Fruit fly (Drosophila melanogaster): ENCODE results near the gene ohgt.

Gene ohgt

dm6 chr3R:10086683-10087082, 37.7 kb downstream of the ohgt start:
- TF ChIP-seq tai (GFP tag; optimal IDR thresholded peaks at IDR 0.05) (peak; percentile 18), CrebA (GFP tag; optimal IDR thresholded peaks at IDR 0.05; ENCODE audit: borderline replicate concordance) (no peak)

dm6 chr3R:10087206-10087927, 38.4 kb downstream of the ohgt start:
- TF ChIP-seq dsf (GFP tag; optimal IDR thresholded peaks at IDR 0.05; ENCODE audit: borderline replicate concordance) (peak; percentile 39), tai (GFP tag; optimal IDR thresholded peaks at IDR 0.05) (peak; percentile 92), psq (GFP tag; optimal IDR thresholded peaks at IDR 0.05) (peak; percentile 99), Hnf4 (GFP tag; optimal IDR thresholded peaks at IDR 0.05) (peak; percentile 92), dmrt93B (GFP tag; optimal IDR thresholded peaks at IDR 0.05) (peak; percentile 69), Mio (GFP tag; optimal IDR thresholded peaks at IDR 0.05) (peak; percentile 69), CG32264 (GFP tag; optimal IDR thresholded peaks at IDR 0.05) (peak; percentile 54), br (GFP tag; optimal IDR thresholded peaks at IDR 0.05) (peak; percentile 94), sv (GFP tag; optimal IDR thresholded peaks at IDR 0.05) (peak; percentile 62), Myc (optimal IDR thresholded peaks at IDR 0.05) (no peak), brk (GFP tag; optimal IDR thresholded peaks at IDR 0.05) (peak; percentile 44), fru (GFP tag; optimal IDR thresholded peaks at IDR 0.05) (peak; percentile 93), Jra (GFP tag; optimal IDR thresholded peaks at IDR 0.05) (peak; percentile 81), Hr78 (GFP tag; optimal IDR thresholded peaks at IDR 0.05) (no peak), Hr83 (GFP tag; optimal IDR thresholded peaks at IDR 0.05; ENCODE audit: poor library complexity, severe bottlenecking) (peak; percentile 77), usp (GFP tag; optimal IDR thresholded peaks at IDR 0.05) (no peak), h (GFP tag; optimal IDR thresholded peaks at IDR 0.05) (peak; percentile 95), jim (GFP tag; optimal IDR thresholded peaks at IDR 0.05) (peak; percentile 17), sage (GFP tag; optimal IDR thresholded peaks at IDR 0.05) (peak; percentile 53), woc (GFP tag; optimal IDR thresholded peaks at IDR 0.05) (peak; percentile 92), Dfd (GFP tag; optimal IDR thresholded peaks at IDR 0.05) (no peak), Abd-B (GFP tag; optimal IDR thresholded peaks at IDR 0.05) (peak; percentile 8), dl (GFP tag; optimal IDR thresholded peaks at IDR 0.05; ENCODE audit: insufficient read depth in 1 of 2, partially characterized antibody in 2 of 2) (peak; percentile 81 to 84), Vsx2 (GFP tag; optimal IDR thresholded peaks at IDR 0.05; ENCODE audit: partially characterized antibody) (peak; percentile 79), Rel (GFP tag; optimal IDR thresholded peaks at IDR 0.05) (peak; percentile 24), Rel (tag; optimal IDR thresholded peaks at IDR 0.05) (peak; percentile 51), OdsH (GFP tag; optimal IDR thresholded peaks at IDR 0.05) (peak; percentile 94), pan (optimal IDR thresholded peaks at IDR 0.05) (no peak), GATAd (GFP tag; optimal IDR thresholded peaks at IDR 0.05) (no peak), N (GFP tag; optimal IDR thresholded peaks at IDR 0.05) (peak; percentile 25), foxo (GFP tag; optimal IDR thresholded peaks at IDR 0.05) (peak; percentile 52 to 96), CrebA (GFP tag; optimal IDR thresholded peaks at IDR 0.05; ENCODE audit: borderline replicate concordance) (peak; percentile 42), Dif (GFP tag; optimal IDR thresholded peaks at IDR 0.05; ENCODE audit: partially characterized antibody) (peak; percentile 94), Sp1 (GFP tag; optimal IDR thresholded peaks at IDR 0.05) (peak; percentile 84), rgr (GFP tag; optimal IDR thresholded peaks at IDR 0.05) (peak; percentile 94), ey (GFP tag; optimal IDR thresholded peaks at IDR 0.05) (peak; percentile 95), HLH106 (tag; optimal IDR thresholded peaks at IDR 0.05) (peak; percentile 84), lola (GFP tag; optimal IDR thresholded peaks at IDR 0.05) (peak; percentile 47), CG9705 (GFP tag; optimal IDR thresholded peaks at IDR 0.05) (peak; percentile 33)

Measured in whole organism, wandering third instar larva.